Worm (Caenorhabditis elegans) whole organism, L4 larva: ENCODE results near the gene pcn-1.
A peak's percentile ranks its signal among the peaks of the same experiment; 100 is the strongest.

Experiments
- D1046.2 ChIP-seq: fragments of 200-800 bp; sonication (Bioruptor generic); IDR thresholded peaks from 2 replicates; pipeline ENCODE4 v1.3.6; 2022; ENCODE audit warnings: missing genetic modification characterization, missing compliant biosample characterization
- F26F4.8 ChIP-seq: fragments of 200-800 bp; sonication (Bioruptor generic); conservative IDR thresholded peaks from 2 replicates; pipeline ENCODE4 v1.3.6; 2022; ENCODE audit warnings: missing genetic modification characterization, missing compliant biosample characterization
- F44E2.7 ChIP-seq: fragments of 200-800 bp; sonication (Bioruptor generic); IDR thresholded peaks from 2 replicates; pipeline ENCODE4 v2.1.2; 2022; ENCODE audit warnings: missing genetic modification characterization, missing compliant biosample characterization
- F49E8.2 ChIP-seq: sonication (generic microtip); optimal IDR thresholded peaks from 2 replicates; lab custom pipeline; 2016; ENCODE audit warnings: missing compliant biosample characterization, mild to moderate bottlenecking, missing genetic modification characterization, borderline replicate concordance
- Y5F2A.4 ChIP-seq: fragments of 200-800 bp; sonication (Bioruptor generic); optimal IDR thresholded peaks from 2 replicates; lab custom pipeline; 2018; ENCODE audit warnings: mild to moderate bottlenecking, missing genetic modification characterization, missing compliant biosample characterization
- aha-1 ChIP-seq: fragments of 150-350 bp; peaks from one replicate; lab custom pipeline; 2014; ENCODE audit warnings: missing biosample characterization, missing genetic modification characterization
- aly-2 ChIP-seq: sonication (generic microtip); optimal IDR thresholded peaks from 2 replicates; lab custom pipeline; 2018; ENCODE audit warnings: missing biosample characterization, missing genetic modification characterization
- ceh-20 ChIP-seq: fragments of 200-800 bp; sonication (Bioruptor generic); IDR thresholded peaks from 2 replicates; pipeline ENCODE4 v1.3.6; 2022; ENCODE audit warnings: missing genetic modification reagents, missing genetic modification characterization, missing compliant biosample characterization
- ceh-28 ChIP-seq: fragments of 150-350 bp; optimal IDR thresholded peaks from 2 replicates; lab custom pipeline; 2014; ENCODE audit warnings: missing biosample characterization, missing genetic modification reagents, missing genetic modification characterization
- ceh-32 ChIP-seq: sonication (generic microtip); optimal IDR thresholded peaks from 2 replicates; lab custom pipeline; 2016; ENCODE audit warnings: mild to moderate bottlenecking, missing genetic modification characterization, missing compliant biosample characterization; ENCODE audit not compliant: poor library complexity
- ceh-44 ChIP-seq: fragments of 200-800 bp; sonication (Bioruptor generic); IDR thresholded peaks from 2 replicates; pipeline ENCODE4 v1.3.6; 2022; ENCODE audit warnings: missing genetic modification reagents, missing genetic modification characterization, missing compliant biosample characterization
- ceh-62 ChIP-seq: sonication (generic microtip); optimal IDR thresholded peaks from 2 replicates; lab custom pipeline; 2017; ENCODE audit warnings: missing biosample characterization, missing genetic modification characterization
- ces-1 ChIP-seq: fragments of 150-350 bp; sonication (generic microtip); optimal IDR thresholded peaks from 4 replicates; lab custom pipeline; 2014; ENCODE audit warnings: missing biosample characterization, missing genetic modification reagents, missing genetic modification characterization
- daf-8 ChIP-seq: fragments of 200-800 bp; sonication (Bioruptor generic); IDR thresholded peaks from 2 replicates; pipeline ENCODE4 v1.3.6; 2022; ENCODE audit warnings: missing genetic modification characterization, missing compliant biosample characterization
- duxl-1 ChIP-seq: sonication (generic microtip); optimal IDR thresholded peaks from 2 replicates; lab custom pipeline; 2016; ENCODE audit warnings: mild to moderate bottlenecking, missing genetic modification characterization, moderate library complexity, missing compliant biosample characterization; ENCODE audit not compliant: poor library complexity
- dve-1 ChIP-seq: sonication (generic microtip); optimal IDR thresholded peaks from 2 replicates; lab custom pipeline; 2017; ENCODE audit warnings: antibody characterized with exemption, mild to moderate bottlenecking, missing genetic modification characterization, missing compliant biosample characterization; ENCODE audit not compliant: insufficient read depth
- egl-27 ChIP-seq: sonication (generic microtip); optimal IDR thresholded peaks from 3 replicates; lab custom pipeline; 2017; ENCODE audit warnings: missing biosample characterization, missing genetic modification reagents, missing genetic modification characterization
- egl-43 ChIP-seq: fragments of 200-800 bp; sonication (Bioruptor generic); IDR thresholded peaks from 2 replicates; pipeline ENCODE4 v1.3.6; 2022; ENCODE audit warnings: missing genetic modification reagents, missing genetic modification characterization, missing compliant biosample characterization
- fkh-10 ChIP-seq: fragments of 150-350 bp; optimal IDR thresholded peaks from 2 replicates; lab custom pipeline; 2014; ENCODE audit warnings: missing biosample characterization, missing genetic modification reagents, missing genetic modification characterization
- gei-8 ChIP-seq: fragments of 200-800 bp; sonication (Bioruptor generic); optimal IDR thresholded peaks from 2 replicates; lab custom pipeline; 2018; ENCODE audit warnings: mild to moderate bottlenecking, missing genetic modification characterization, missing compliant biosample characterization
- hif-1 ChIP-seq, 2 experiments: sonication (generic microtip); optimal IDR thresholded peaks; 2 replicates each; lab custom pipeline; 2016 to 2017; ENCODE audit warnings: missing compliant biosample characterization in 2 of 2, missing genetic modification characterization in 2 of 2, missing genetic modification reagents in 2 of 2, missing genotype in 2 of 2, mild to moderate bottlenecking in 1 of 2
- hlh-11 ChIP-seq: fragments of 200-800 bp; sonication (Bioruptor generic); optimal IDR thresholded peaks from 2 replicates; lab custom pipeline; 2018; ENCODE audit warnings: mild to moderate bottlenecking, missing genetic modification characterization, missing compliant biosample characterization
- lim-7 ChIP-seq: fragments of 200-800 bp; sonication (Bioruptor generic); IDR thresholded peaks from 2 replicates; pipeline ENCODE4 v1.3.6; 2022; ENCODE audit warnings: missing genetic modification characterization, missing compliant biosample characterization
- lin-13 ChIP-seq: fragments of 150-350 bp; optimal IDR thresholded peaks from 2 replicates; lab custom pipeline; 2014; ENCODE audit warnings: missing biosample characterization, missing genetic modification reagents, missing genetic modification characterization
- lin-15B ChIP-seq: fragments of 150-350 bp; sonication (generic microtip); optimal IDR thresholded peaks from 3 replicates; lab custom pipeline; 2014; ENCODE audit warnings: missing biosample characterization, missing genetic modification characterization
- lin-29 ChIP-seq: fragments of 200-800 bp; sonication (Bioruptor generic); IDR thresholded peaks from 2 replicates; pipeline ENCODE4 v1.3.6; 2022; ENCODE audit warnings: missing genetic modification reagents, missing genetic modification characterization, missing compliant biosample characterization
- lin-38 ChIP-seq: fragments of 200-800 bp; sonication (Bioruptor generic); IDR thresholded peaks from 2 replicates; pipeline ENCODE4 v1.3.6; 2022; ENCODE audit warnings: missing genetic modification reagents, missing genetic modification characterization, missing compliant biosample characterization
- madf-5 ChIP-seq, 2 experiments: fragments of 200-800 bp; sonication (Bioruptor generic); IDR thresholded peaks; 2 replicates each; pipeline ENCODE4 v1.3.6; 2022; ENCODE audit warnings: missing compliant biosample characterization in 2 of 2, missing genetic modification characterization in 2 of 2
- madf-9 ChIP-seq: fragments of 200-800 bp; sonication (Bioruptor generic); conservative IDR thresholded peaks from 2 replicates; pipeline ENCODE4 v1.3.6; 2022; ENCODE audit warnings: missing genetic modification reagents, missing genetic modification characterization, missing compliant biosample characterization
- mdl-1 ChIP-seq, 2 experiments: fragments of 150-350 bp in 1 of 2; sonication (generic microtip) in 1 of 2; optimal IDR thresholded peaks; 2 replicates each; lab custom pipeline; 2014 to 2017; ENCODE audit warnings: missing biosample characterization in 2 of 2, missing genetic modification characterization in 2 of 2
- mdt-29 ChIP-seq: fragments of 200-800 bp; sonication (Bioruptor generic); IDR thresholded peaks from 2 replicates; pipeline ENCODE4 v1.3.6; 2022; ENCODE audit warnings: missing genetic modification reagents, missing genetic modification characterization, missing compliant biosample characterization
- mep-1 ChIP-seq: fragments of 150-350 bp; sonication (generic microtip); optimal IDR thresholded peaks from 3 replicates; lab custom pipeline; 2014; ENCODE audit warnings: missing biosample characterization, missing genetic modification characterization
- mxl-2 ChIP-seq: fragments of 200-800 bp; sonication (Bioruptor generic); conservative IDR thresholded peaks from 2 replicates; pipeline ENCODE4 v1.3.6; 2022; ENCODE audit warnings: missing genetic modification reagents, missing genetic modification characterization, missing compliant biosample characterization
- nhr-11 ChIP-seq: fragments of 150-350 bp; optimal IDR thresholded peaks from 2 replicates; lab custom pipeline; 2014; ENCODE audit warnings: missing biosample characterization, missing genetic modification characterization
- nhr-237 ChIP-seq: sonication (generic microtip); optimal IDR thresholded peaks from 2 replicates; lab custom pipeline; 2017; ENCODE audit warnings: missing biosample characterization, missing genetic modification characterization
- nhr-42 ChIP-seq: fragments of 200-800 bp; sonication (Bioruptor generic); IDR thresholded peaks from 2 replicates; pipeline ENCODE4 v1.3.6; 2022; ENCODE audit warnings: missing genetic modification characterization, missing compliant biosample characterization
- nhr-6 ChIP-seq: fragments of 150-350 bp; optimal IDR thresholded peaks from 2 replicates; lab custom pipeline; 2014; ENCODE audit warnings: missing biosample characterization, missing genetic modification characterization
- nhr-77 ChIP-seq: fragments of 150-350 bp; optimal IDR thresholded peaks from 2 replicates; lab custom pipeline; 2014; ENCODE audit warnings: missing biosample characterization, missing genetic modification characterization
- pha-4 ChIP-seq, 2 experiments: fragments of 150-350 bp in 1 of 2; fragments of 200-800 bp in 1 of 2; sonication (Bioruptor generic) in 1 of 2; IDR thresholded peaks in 1 of 2; optimal IDR thresholded peaks in 1 of 2; 2 replicates each; pipeline versions ENCODE4 v1.3.6 to Lab custom; 2014 to 2022; ENCODE audit warnings: missing genetic modification characterization in 2 of 2, missing genetic modification reagents in 2 of 2, missing biosample characterization in 1 of 2, missing compliant biosample characterization in 1 of 2
- php-3 ChIP-seq: fragments of 200-800 bp; sonication (Bioruptor generic); IDR thresholded peaks from 2 replicates; pipeline ENCODE4 v1.3.6; 2022; ENCODE audit warnings: missing genetic modification reagents, missing genetic modification characterization, missing compliant biosample characterization
- saeg-2 ChIP-seq: fragments of 200-800 bp; sonication (Bioruptor generic); IDR thresholded peaks from 2 replicates; pipeline ENCODE4 v1.3.6; 2022; ENCODE audit warnings: missing genetic modification reagents, missing genetic modification characterization, missing compliant biosample characterization
- sdz-12 ChIP-seq: fragments of 200-800 bp; sonication (Bioruptor generic); optimal IDR thresholded peaks from 2 replicates; lab custom pipeline; 2018; ENCODE audit warnings: mild to moderate bottlenecking, missing genetic modification characterization, missing compliant biosample characterization
- set-16 ChIP-seq: fragments of 200-800 bp; sonication (Bioruptor generic); IDR thresholded peaks from 2 replicates; pipeline ENCODE4 v1.3.6; 2022; ENCODE audit warnings: missing genetic modification reagents, missing genetic modification characterization, missing compliant biosample characterization
- skn-1 ChIP-seq: fragments of 150-350 bp; optimal IDR thresholded peaks from 2 replicates; lab custom pipeline; 2014; ENCODE audit warnings: missing biosample characterization, missing genetic modification characterization
- spr-3 ChIP-seq: fragments of 200-800 bp; sonication (Bioruptor generic); optimal IDR thresholded peaks from 2 replicates; lab custom pipeline; 2018; ENCODE audit warnings: mild to moderate bottlenecking, missing genetic modification characterization, missing compliant biosample characterization
- unc-39 ChIP-seq: sonication (generic microtip); optimal IDR thresholded peaks from 2 replicates; lab custom pipeline; 2017; ENCODE audit warnings: missing biosample characterization, missing genetic modification characterization
- zfp-3 ChIP-seq: fragments of 200-800 bp; sonication (Bioruptor generic); conservative IDR thresholded peaks from 2 replicates; pipeline ENCODE4 v1.3.6; 2022; ENCODE audit warnings: missing genetic modification reagents, missing genetic modification characterization, missing compliant biosample characterization

Gene pcn-1

DNA sequence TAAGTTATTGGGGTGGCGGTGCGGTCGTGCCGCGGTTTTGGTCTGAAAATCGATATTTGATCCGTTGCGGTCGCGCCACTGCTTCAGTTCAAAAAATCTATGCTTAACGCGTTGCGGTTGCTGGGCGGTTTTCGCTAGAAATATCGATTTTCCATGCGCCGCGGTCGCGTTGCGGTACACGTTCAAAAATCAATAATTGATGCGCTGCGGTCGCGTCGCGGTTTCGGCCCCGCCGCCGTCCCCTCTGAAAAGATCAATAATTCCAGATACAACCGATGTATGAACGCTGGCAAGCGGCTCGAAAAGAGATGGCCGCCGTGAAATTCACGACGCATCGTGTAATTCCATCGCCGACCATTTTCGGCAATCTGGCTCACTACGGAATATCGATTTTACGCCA is 8.2 kb downstream of the pcn-1 start:
- TF ChIP-seq ceh-28 (peak; percentile 61), spr-3 (no peak), F49E8.2 (no peak), F44E2.7 (no peak), zfp-3 (GFP tag; lab: Robert Waterston, UW) (no peak), aha-1 (no peak), nhr-42 (GFP tag; lab: Robert Waterston, UW) (no peak), nhr-11 (tag; lab: Kevin White, UChicago) (no peak), Y5F2A.4 (GFP tag; lab: Kevin White, UChicago) (no peak), lin-15B (tag; lab: Kevin White, UChicago) (no peak), egl-27 (tag; lab: Kevin White, UChicago) (no peak), set-16 (peak; percentile 23; the same call in 1 of the 2 replicates), F26F4.8 (GFP tag; lab: Robert Waterston, UW) (no peak), lin-13 (GFP tag; lab: Kevin White, UChicago) (no peak), gei-8 (no peak)

DNA sequence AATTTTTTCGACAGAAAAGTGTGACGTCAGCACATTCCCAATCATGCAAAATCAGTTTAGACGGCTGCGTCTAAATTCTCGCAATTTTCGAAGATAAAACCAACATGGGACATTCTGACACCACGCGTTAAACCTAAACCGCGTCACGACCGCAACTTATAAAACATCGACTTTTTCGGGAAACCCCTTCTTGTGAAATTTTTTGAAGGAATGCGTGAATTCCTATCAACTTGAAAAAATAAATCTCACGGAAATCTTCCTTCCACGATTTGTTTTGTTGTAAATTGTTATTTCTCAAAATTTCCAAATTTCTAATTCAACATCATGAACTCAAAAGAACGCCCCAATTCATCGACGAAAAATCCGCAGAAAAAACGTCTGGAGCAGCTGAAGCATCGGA is 9.3 kb downstream of the pcn-1 start, which contains the start of gene F35F11.2:
Gene F35F11.2, plus strand, starts transcription at position 301 of the 400 bp plus-strand sequence.
- TF ChIP-seq zfp-3 (GFP tag; lab: Robert Waterston, UW) (no peak), sdz-12 (GFP tag; lab: Kevin White, UChicago) (no peak)

- TF ChIP-seq saeg-2 (GFP tag; lab: Robert Waterston, UW) (no peak), nhr-6 (tag; lab: Kevin White, UChicago) (peak; percentile 20), ceh-32 (tag; lab: Kevin White, UChicago) (no peak), madf-9 (0 out of 2 replicates have a peak, but pooled peaks have one; percentile 37), mxl-2 (GFP tag; lab: Robert Waterston, UW) (no peak), pha-4 (GFP tag; IDR thresholded peaks at IDR 0.05; lab: Robert Waterston, UW) (0 out of 2 replicates have a peak, but pooled peaks have one; percentile 7), pha-4 (tag; optimal IDR thresholded peaks at IDR 0.05; lab: Kevin White, UChicago) (no peak), set-16 (peak; percentile 90), lin-29 (GFP tag; lab: Robert Waterston, UW) (no peak), hif-1 (tag; optimal IDR thresholded peaks at IDR 0.05; lab: Kevin White, UChicago) (peak in 1 of 2 experiments; percentile 73), php-3 (GFP tag; lab: Robert Waterston, UW) (no peak), lim-7 (GFP tag; lab: Robert Waterston, UW) (0 out of 2 replicates have a peak, but pooled peaks have one; percentile 25), mdt-29 (GFP tag; lab: Robert Waterston, UW) (no peak), spr-3 (no peak), hlh-11 (tag; lab: Kevin White, UChicago) (peak; percentile 47), sdz-12 (GFP tag; lab: Kevin White, UChicago) (no peak), D1046.2 (GFP tag; lab: Robert Waterston, UW) (no peak), unc-39 (no peak), ceh-20 (GFP tag; lab: Robert Waterston, UW) (no peak), fkh-10 (GFP tag; lab: Kevin White, UChicago) (peak; percentile 30), mep-1 (tag; lab: Kevin White, UChicago) (peak; percentile 67), daf-8 (GFP tag; lab: Robert Waterston, UW) (no peak), madf-5 (GFP tag; IDR thresholded peaks at IDR 0.05; lab: Robert Waterston, UW) (no peak), ces-1 (no peak), nhr-77 (tag; lab: Kevin White, UChicago) (no peak), dve-1 (peak; percentile 29), ceh-44 (0 out of 2 replicates have a peak, but pooled peaks have one; percentile 10), mdl-1 (tag; optimal IDR thresholded peaks at IDR 0.05; lab: Kevin White, UChicago) (peak in 1 of 2 experiments; percentile 35), lin-38 (GFP tag; lab: Robert Waterston, UW) (peak; percentile 38; the same call in 1 of the 2 replicates), duxl-1 (tag; lab: Kevin White, UChicago) (no peak), egl-43 (GFP tag; lab: Robert Waterston, UW) (peak; percentile 68), aha-1 (peak; percentile 82), aly-2 (tag; lab: Kevin White, UChicago) (no peak), nhr-237 (no peak), skn-1 (tag; lab: Kevin White, UChicago) (no peak), gei-8 (no peak), ceh-62 (no peak)
Observed at ce11 chrIV:4034883-4035282, 14.4 kb downstream of the pcn-1 start, which contains the start of gene hlh-30. Gene hlh-30 (minus strand): TSS chrIV:4034951.
